Fruit fly (Drosophila melanogaster) whole organism, adult: ENCODE measurements around the gene Sos.

ENCODE experiments used
- CG11617 ChIP-seq: fragments of 200-800 bp; sonication (Bioruptor generic); optimal IDR thresholded peaks from 2 replicates; lab custom pipeline; 2017; ENCODE audit warnings: mild to moderate bottlenecking, missing biosample characterization, missing genetic modification reagents, missing genetic modification characterization
- CG12768 ChIP-seq: fragments of 200-800 bp; sonication (Bioruptor generic); optimal IDR thresholded peaks from 2 replicates; lab custom pipeline; 2017; ENCODE audit warnings: missing biosample characterization, missing genetic modification characterization, mild to moderate bottlenecking, moderate library complexity, missing genetic modification reagents
- CG14711 ChIP-seq: fragments of 200-800 bp; sonication (Bioruptor generic); optimal IDR thresholded peaks from 2 replicates; lab custom pipeline; 2018; ENCODE audit warnings: missing biosample characterization, mild to moderate bottlenecking, missing genetic modification characterization, moderate library complexity
- CG1620 ChIP-seq: fragments of 200-800 bp; sonication (Bioruptor generic); optimal IDR thresholded peaks from 2 replicates; lab custom pipeline; 2016; ENCODE audit warnings: missing biosample characterization, missing genetic modification characterization
- CG33017 ChIP-seq: fragments of 200-800 bp; sonication (Bioruptor generic); optimal IDR thresholded peaks from 2 replicates; lab custom pipeline; 2018; ENCODE audit warnings: missing biosample characterization, mild to moderate bottlenecking, missing genetic modification characterization, moderate library complexity
- CG5204 ChIP-seq: fragments of 200-800 bp; sonication (Bioruptor generic); optimal IDR thresholded peaks from 2 replicates; lab custom pipeline; 2016; ENCODE audit warnings: missing biosample characterization, missing genetic modification characterization
- CG7045 ChIP-seq: fragments of 200-800 bp; sonication (Bioruptor generic); optimal IDR thresholded peaks from 2 replicates; lab custom pipeline; 2017; ENCODE audit warnings: missing biosample characterization, mild to moderate bottlenecking, missing genetic modification characterization
- CG7101 ChIP-seq: fragments of 200-800 bp; sonication (Bioruptor generic); optimal IDR thresholded peaks from 2 replicates; lab custom pipeline; 2018; ENCODE audit warnings: missing biosample characterization, mild to moderate bottlenecking, missing genetic modification characterization, moderate library complexity
- Clk ChIP-seq: fragments of 200-800 bp; sonication (Bioruptor generic); optimal IDR thresholded peaks from 2 replicates; lab custom pipeline; 2017; ENCODE audit warnings: missing biosample characterization, missing genetic modification characterization
- Crg-1 ChIP-seq: fragments of 200-800 bp; sonication (Bioruptor generic); optimal IDR thresholded peaks from 2 replicates; lab custom pipeline; 2016; ENCODE audit warnings: missing biosample characterization, missing genetic modification characterization
- Hr96 ChIP-seq: fragments of 200-800 bp; sonication (Bioruptor generic); optimal IDR thresholded peaks from 2 replicates; lab custom pipeline; 2016; ENCODE audit warnings: missing biosample characterization, missing genetic modification characterization
- Mnt ChIP-seq: fragments of 200-800 bp; sonication (Bioruptor generic); optimal IDR thresholded peaks from 2 replicates; lab custom pipeline; 2016; ENCODE audit warnings: missing biosample characterization, mild to moderate bottlenecking, missing genetic modification characterization
- bab1 ChIP-seq: fragments of 200-800 bp; sonication (Bioruptor generic); optimal IDR thresholded peaks from 3 replicates; lab custom pipeline; 2019; ENCODE audit warnings: missing biosample characterization, mild to moderate bottlenecking, missing genetic modification characterization, moderate library complexity
- cic ChIP-seq: fragments of 200-800 bp; sonication (Bioruptor generic); optimal IDR thresholded peaks from 2 replicates; lab custom pipeline; 2017; ENCODE audit warnings: missing biosample characterization, mild to moderate bottlenecking, missing genetic modification characterization, moderate library complexity
- cnc ChIP-seq, 2 experiments: fragments of >200 bp; optimal IDR thresholded peaks; 2 replicates each; lab custom pipeline; 2017
- kay ChIP-seq: fragments of 200-800 bp; sonication (Bioruptor generic); peaks from one replicate; lab custom pipeline; 2016; ENCODE audit warnings: missing biosample characterization, missing genetic modification characterization, borderline replicate concordance
- ovo ChIP-seq: fragments of 200-800 bp; sonication (Bioruptor generic); optimal IDR thresholded peaks from 2 replicates; lab custom pipeline; 2016; ENCODE audit warnings: missing biosample characterization, missing genetic modification characterization
- pad ChIP-seq: fragments of 200-800 bp; sonication (Bioruptor generic); optimal IDR thresholded peaks from 3 replicates; lab custom pipeline; 2017; ENCODE audit warnings: missing biosample characterization, missing genetic modification characterization, mild to moderate bottlenecking, moderate library complexity, missing genetic modification reagents
- tj ChIP-seq: fragments of 200-800 bp; sonication (Bioruptor generic); optimal IDR thresholded peaks from 3 replicates; lab custom pipeline; 2017; ENCODE audit warnings: missing biosample characterization, mild to moderate bottlenecking, missing genetic modification characterization, moderate library complexity
- toe ChIP-seq: fragments of 200-800 bp; sonication (Bioruptor generic); optimal IDR thresholded peaks from 2 replicates; lab custom pipeline; 2016; ENCODE audit warnings: missing biosample characterization, missing genetic modification characterization

Gene Sos

DNA sequence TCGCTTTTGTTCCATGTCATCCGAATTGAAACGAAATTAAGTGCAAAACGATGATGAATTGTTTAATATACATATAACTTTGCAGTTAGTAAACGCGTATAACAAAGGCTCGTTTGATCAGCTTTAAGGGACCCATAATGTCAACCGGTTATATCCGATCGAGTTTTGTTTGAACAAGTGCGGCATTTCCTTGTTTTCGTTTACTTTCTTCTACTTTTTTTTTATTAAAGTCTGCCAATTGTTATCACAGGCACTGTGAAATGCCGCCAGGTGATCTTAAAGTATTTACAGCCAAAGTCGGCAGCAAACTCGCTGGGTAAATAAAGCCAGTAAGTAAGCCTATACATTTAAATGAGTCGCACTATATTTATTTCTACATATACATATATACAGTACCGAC lies 6.5 kb upstream of the Sos start:
- no peak for TF ChIP-seq toe (GFP tag; lab: Kevin White, UChicago)
- TF ChIP-seq cnc (optimal IDR thresholded peaks at IDR 0.05; lab: Kevin White, UChicago) = no peak
- no peak for TF ChIP-seq CG7101 (tag; lab: Kevin White, UChicago)
- TF ChIP-seq CG12768 (GFP tag; lab: Kevin White, UChicago) = peak; percentile 2
- no peak for TF ChIP-seq Crg-1 (GFP tag; lab: Kevin White, UChicago)

DNA sequence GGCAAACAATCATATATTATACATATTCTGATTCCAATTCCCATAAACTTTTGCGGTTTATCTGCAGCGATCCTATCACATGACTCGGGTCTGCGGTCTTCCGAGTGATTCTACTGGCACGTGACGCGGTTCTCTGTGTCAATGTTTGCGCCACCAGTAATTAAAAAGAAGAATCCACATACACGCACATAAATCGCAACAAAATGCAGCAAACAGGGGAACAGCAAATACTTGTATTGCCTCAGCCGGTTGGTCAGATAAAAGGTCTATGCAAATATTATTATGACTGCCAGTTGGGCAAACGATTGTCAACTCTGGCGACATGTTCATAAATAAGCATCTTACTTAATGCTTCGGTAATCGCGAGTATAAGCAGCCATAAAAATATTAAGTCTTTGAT lies 5.7 kb upstream of the Sos start:
- TF ChIP-seq CG12768 (GFP tag; lab: Kevin White, UChicago) (peak; percentile 21), bab1 (GFP tag; lab: Kevin White, UChicago) (no peak), Mnt (GFP tag; lab: Kevin White, UChicago) (peak; percentile 10), kay (GFP tag; lab: Kevin White, UChicago) (no peak), CG5204 (GFP tag; lab: Kevin White, UChicago) (no peak), ovo (peak; percentile 43), cic (no peak), CG7101 (tag; lab: Kevin White, UChicago) (peak; percentile 55), cnc (optimal IDR thresholded peaks at IDR 0.05; lab: Kevin White, UChicago) (no peak), toe (GFP tag; lab: Kevin White, UChicago) (no peak), tj (no peak), CG7045 (GFP tag; lab: Kevin White, UChicago) (peak; percentile 34), CG1620 (GFP tag; lab: Kevin White, UChicago) (no peak), CG11617 (peak; percentile 30), Hr96 (GFP tag; lab: Kevin White, UChicago) (no peak), Clk (GFP tag; lab: Kevin White, UChicago) (no peak), CG33017 (tag; lab: Kevin White, UChicago) (peak; percentile 61), Crg-1 (GFP tag; lab: Kevin White, UChicago) (peak; percentile 45), CG14711 (tag; lab: Kevin White, UChicago) (no peak), pad (GFP tag; lab: Kevin White, UChicago) (no peak)

DNA sequence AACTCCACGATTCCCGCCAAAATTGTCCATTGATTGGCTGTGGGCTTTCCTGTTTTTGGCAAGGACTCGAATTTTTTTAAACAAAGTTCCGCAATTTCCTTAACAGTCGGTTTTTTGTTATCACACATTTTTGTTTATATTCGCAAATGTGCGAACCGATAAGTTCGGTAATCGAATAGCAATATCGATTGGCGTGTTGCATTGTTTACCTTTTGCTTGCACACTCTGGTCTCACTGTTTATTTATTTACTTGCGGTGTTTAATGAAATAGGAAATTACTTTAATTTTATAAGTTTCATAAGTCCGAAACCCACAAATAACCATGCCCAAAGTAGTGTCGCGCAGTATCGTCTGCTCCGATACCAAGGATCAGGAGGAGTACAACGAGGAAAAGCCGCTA lies 2.3 kb upstream of the Sos start, which contains the start of the genes Adat1 and CG16865:
TSS of gene Adat1 (minus strand) at position 152 of the 400 bp plus-strand sequence.
TSS of gene CG16865 (plus strand) at position 200 of the 400 bp plus-strand sequence.
- TF ChIP-seq CG7045 (GFP tag; lab: Kevin White, UChicago) (no peak), kay (GFP tag; lab: Kevin White, UChicago) (no peak), pad (GFP tag; lab: Kevin White, UChicago) (no peak), Mnt (GFP tag; lab: Kevin White, UChicago) (peak; percentile 23), toe (GFP tag; lab: Kevin White, UChicago) (no peak), CG7101 (tag; lab: Kevin White, UChicago) (no peak), cic (peak; percentile 22), tj (no peak), ovo (no peak), Hr96 (GFP tag; lab: Kevin White, UChicago) (no peak), CG12768 (GFP tag; lab: Kevin White, UChicago) (no peak), CG33017 (tag; lab: Kevin White, UChicago) (no peak), bab1 (GFP tag; lab: Kevin White, UChicago) (peak; percentile 13)

DNA sequence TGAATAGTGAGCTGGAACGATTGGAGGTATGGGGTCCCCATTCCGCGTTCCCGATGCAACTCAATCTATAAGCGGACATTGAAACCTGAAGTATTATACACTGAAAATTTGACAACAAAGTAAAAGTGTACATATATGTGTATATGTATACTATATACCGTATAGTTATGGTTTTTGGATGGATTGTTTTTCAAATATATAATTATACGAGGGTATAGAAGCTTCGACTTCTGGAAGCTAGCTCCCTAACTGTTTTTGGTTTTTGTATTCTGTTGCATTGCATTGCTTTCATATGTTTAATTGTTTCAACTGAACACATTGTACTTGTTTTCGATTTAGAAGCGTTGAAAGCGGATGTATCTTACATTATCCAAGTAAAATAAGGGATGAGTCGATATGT lies 460 bp upstream of the Sos start, which contains the start of gene CG16888:
TSS of gene CG16888 (minus strand) at position 101 of the 400 bp plus-strand sequence.
- TF ChIP-seq Mnt (GFP tag; lab: Kevin White, UChicago) (no peak), tj (no peak), CG14711 (tag; lab: Kevin White, UChicago) (no peak), toe (GFP tag; lab: Kevin White, UChicago) (no peak), Clk (GFP tag; lab: Kevin White, UChicago) (no peak), kay (GFP tag; lab: Kevin White, UChicago) (no peak), CG12768 (GFP tag; lab: Kevin White, UChicago) (no peak), CG7045 (GFP tag; lab: Kevin White, UChicago) (no peak), ovo (no peak), cnc (optimal IDR thresholded peaks at IDR 0.05; lab: Kevin White, UChicago) (no peak), CG33017 (tag; lab: Kevin White, UChicago) (no peak), bab1 (GFP tag; lab: Kevin White, UChicago) (no peak), CG5204 (GFP tag; lab: Kevin White, UChicago) (no peak), CG1620 (GFP tag; lab: Kevin White, UChicago) (no peak), Crg-1 (GFP tag; lab: Kevin White, UChicago) (no peak), cic (no peak), Hr96 (GFP tag; lab: Kevin White, UChicago) (no peak), CG7101 (tag; lab: Kevin White, UChicago) (no peak), CG11617 (no peak)

DNA sequence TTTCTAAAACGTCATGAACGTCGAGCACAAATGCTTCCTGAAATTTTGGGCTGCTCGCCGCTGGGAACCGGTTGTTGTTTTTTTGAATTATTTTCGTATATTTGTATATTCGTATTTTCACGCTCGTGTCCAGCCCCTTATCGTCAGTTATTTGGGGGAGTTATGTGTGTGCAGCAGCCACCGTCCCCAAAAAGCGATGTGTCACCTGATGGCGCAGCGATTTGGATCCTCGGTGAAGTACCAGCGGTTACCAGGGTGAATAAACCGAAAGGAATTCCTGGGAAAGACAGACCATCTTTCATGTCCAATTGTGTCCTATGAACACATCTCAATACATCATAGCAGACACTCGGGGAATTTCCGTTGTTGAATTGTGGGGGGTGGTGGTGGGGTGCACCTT lies 6.6 kb downstream of the Sos start:
- no peak for TF ChIP-seq CG33017 (tag; lab: Kevin White, UChicago)
- TF ChIP-seq Clk (GFP tag; lab: Kevin White, UChicago) = no peak
- no peak for TF ChIP-seq Mnt (GFP tag; lab: Kevin White, UChicago)
- TF ChIP-seq tj = no peak
- TF ChIP-seq CG11617 = no peak
- no peak for TF ChIP-seq cic
- no peak for TF ChIP-seq toe (GFP tag; lab: Kevin White, UChicago)
- no peak for TF ChIP-seq CG12768 (GFP tag; lab: Kevin White, UChicago)
- TF ChIP-seq CG7045 (GFP tag; lab: Kevin White, UChicago) = no peak
- no peak for TF ChIP-seq CG7101 (tag; lab: Kevin White, UChicago)
- no peak for TF ChIP-seq bab1 (GFP tag; lab: Kevin White, UChicago)
- no peak for TF ChIP-seq pad (GFP tag; lab: Kevin White, UChicago)
- no peak for TF ChIP-seq CG14711 (tag; lab: Kevin White, UChicago)

DNA sequence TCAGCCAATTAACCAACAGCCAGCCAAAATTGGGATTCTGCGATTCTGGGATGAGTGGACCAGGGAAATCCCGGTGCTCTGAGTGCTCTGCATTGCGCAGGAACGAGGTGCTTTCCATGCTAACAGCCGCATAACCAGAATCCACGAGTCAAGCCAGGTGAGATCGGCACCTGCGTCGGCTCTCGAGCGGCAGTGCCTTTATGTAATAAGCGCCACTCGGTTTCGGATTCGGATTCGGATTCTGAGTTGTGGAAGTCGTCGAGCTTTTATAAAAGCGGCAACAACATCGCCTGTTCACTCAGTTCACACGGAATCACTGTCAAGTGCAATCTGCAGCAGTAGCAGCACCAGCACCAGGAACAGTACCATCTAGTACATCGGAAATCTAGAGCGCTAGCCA lies 7.3 kb downstream of the Sos start, which contains the start of gene b:
TSS of gene b (plus strand) at position 301 of the 400 bp plus-strand sequence.
- TF ChIP-seq Hr96 (GFP tag; lab: Kevin White, UChicago) (peak; percentile 29), ovo (no peak)
